Worm (Caenorhabditis elegans) whole organism, L4/young adult: Measurements from ENCODE around the gene F36H12.17.

ENCODE experiments used
- W03F9.2 ChIP-seq: fragments of 150-350 bp; optimal IDR thresholded peaks from 2 replicates; lab custom pipeline; 2014; ENCODE audit warnings: missing biosample characterization, missing genetic modification characterization
- dao-5 ChIP-seq: sonication (generic microtip); optimal IDR thresholded peaks from 2 replicates; lab custom pipeline; 2016; ENCODE audit warnings: missing genotype, missing genetic modification characterization, moderate library complexity, missing compliant biosample characterization

ce11 chrIV:5268803-5269202, 8.8 kb downstream of the F36H12.17 start, which contains the start of gene F36H12.4:
- TF ChIP-seq dao-5 (tag; lab: Kevin White, UChicago) = no peak
- TF ChIP-seq W03F9.2 (tag; lab: Kevin White, UChicago) = no peak
